Fruit fly (Drosophila melanogaster): Measurements from ENCODE around the gene Uch.
A peak's percentile ranks its signal among the peaks of the same experiment; 100 is the strongest.

DNA sequence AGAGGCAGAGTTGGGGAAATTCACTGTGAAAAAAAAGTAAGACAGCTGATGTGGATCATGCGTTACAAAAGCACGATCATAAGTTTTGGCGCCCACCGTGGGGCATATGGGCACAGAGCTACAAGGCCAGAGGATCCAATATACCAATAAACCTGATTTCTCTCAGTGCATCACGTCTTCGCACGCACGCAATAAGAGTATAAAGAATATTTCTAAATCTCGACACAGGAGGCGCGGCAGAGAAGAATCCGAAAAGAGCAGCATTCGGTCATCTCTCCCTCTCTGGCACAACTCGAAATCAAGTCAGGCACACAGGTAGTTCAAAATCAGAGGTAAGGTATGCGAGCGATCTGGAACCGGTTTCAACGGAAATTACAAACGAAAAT is 50.5 kb downstream of the Uch start:
- TF ChIP-seq pfk (GFP tag; optimal IDR thresholded peaks at IDR 0.05): no peak
- peak; percentile 44 for TF ChIP-seq Hey (tag; optimal IDR thresholded peaks at IDR 0.05)
- TF ChIP-seq psq (GFP tag; optimal IDR thresholded peaks at IDR 0.05): peak; percentile 68
- peak; percentile 83 for TF ChIP-seq CG31224 (GFP tag; IDR thresholded peaks at IDR 0.05)
- TF ChIP-seq Dref (GFP tag; IDR thresholded peaks at IDR 0.05): no peak
- peak; percentile 74 for TF ChIP-seq repo (GFP tag; optimal IDR thresholded peaks at IDR 0.05)
- TF ChIP-seq D19A (tag; optimal IDR thresholded peaks at IDR 0.05): peak; percentile 86
- TF ChIP-seq Chrac-16 (GFP tag; optimal IDR thresholded peaks at IDR 0.05): peak; percentile 83
- peak; percentile 83 for TF ChIP-seq PHDP (tag; optimal IDR thresholded peaks at IDR 0.05)
- no peak for TF ChIP-seq vnd (GFP tag; IDR thresholded peaks at IDR 0.05; ENCODE audit: partially characterized antibody)
- TF ChIP-seq ci (GFP tag; IDR thresholded peaks at IDR 0.05): peak; percentile 96
